Worm (Caenorhabditis elegans): Measurements from ENCODE around the gene sdz-13.

DNA sequence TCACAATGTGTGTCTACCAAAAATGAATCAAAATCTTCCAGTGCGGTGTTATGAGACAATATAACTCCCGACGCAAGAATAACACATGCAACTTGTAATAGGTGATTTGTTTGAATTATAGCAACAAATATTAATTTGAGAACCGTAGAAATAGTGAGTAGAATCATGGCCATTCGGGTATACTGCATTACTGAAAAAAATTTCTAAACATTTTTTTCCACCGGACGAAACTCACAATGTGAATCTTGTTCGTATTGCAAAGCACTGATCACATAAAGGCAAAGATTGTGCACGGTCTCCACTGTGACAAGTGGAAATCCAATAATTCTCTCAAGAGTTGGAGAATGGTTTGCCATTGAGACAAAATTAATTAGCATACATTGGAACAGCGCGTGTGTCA is 23.0 kb upstream of the sdz-13 start:
- TF ChIP-seq skn-1 (tag; optimal IDR thresholded peaks at IDR 0.05) (no peak), ceh-82 (tag; optimal IDR thresholded peaks at IDR 0.05) (no peak), elt-3 (tag; optimal IDR thresholded peaks at IDR 0.05) (no peak), F16B12.6 (tag; optimal IDR thresholded peaks at IDR 0.05) (no peak), aly-2 (tag; optimal IDR thresholded peaks at IDR 0.05) (no peak), rnt-1 (tag; optimal IDR thresholded peaks at IDR 0.05) (no peak), pqm-1 (tag; optimal IDR thresholded peaks at IDR 0.05) (no peak)

All from whole organism, L1 larva.